Worm (Caenorhabditis elegans) whole organism, L4 larva: ENCODE measurements around the gene flp-19.

Experiments used
- D1046.2 ChIP-seq: fragments of 200-800 bp; sonication (Bioruptor generic); IDR thresholded peaks from 2 replicates; pipeline ENCODE4 v1.3.6; 2022; ENCODE audit warnings: missing genetic modification characterization, missing compliant biosample characterization
- F26F4.8 ChIP-seq: fragments of 200-800 bp; sonication (Bioruptor generic); conservative IDR thresholded peaks from 2 replicates; pipeline ENCODE4 v1.3.6; 2022; ENCODE audit warnings: missing genetic modification characterization, missing compliant biosample characterization
- F37D6.2 ChIP-seq: sonication (generic microtip); optimal IDR thresholded peaks from 2 replicates; lab custom pipeline; 2016; ENCODE audit warnings: mild to moderate bottlenecking, missing genetic modification characterization, missing compliant biosample characterization
- F49E8.2 ChIP-seq: sonication (generic microtip); optimal IDR thresholded peaks from 2 replicates; lab custom pipeline; 2016; ENCODE audit warnings: missing compliant biosample characterization, mild to moderate bottlenecking, missing genetic modification characterization, borderline replicate concordance
- Y75B8A.6 ChIP-seq: fragments of 200-800 bp; sonication (Bioruptor generic); IDR thresholded peaks from 2 replicates; pipeline ENCODE4 v1.3.6; 2022; ENCODE audit warnings: missing genetic modification reagents, missing genetic modification characterization, missing compliant biosample characterization
- aha-1 ChIP-seq: fragments of 150-350 bp; peaks from one replicate; lab custom pipeline; 2014; ENCODE audit warnings: missing biosample characterization, missing genetic modification characterization
- daf-8 ChIP-seq: fragments of 200-800 bp; sonication (Bioruptor generic); IDR thresholded peaks from 2 replicates; pipeline ENCODE4 v1.3.6; 2022; ENCODE audit warnings: missing genetic modification characterization, missing compliant biosample characterization
- dmd-6 ChIP-seq: fragments of 200-800 bp; sonication (Bioruptor generic); IDR thresholded peaks from 2 replicates; pipeline ENCODE4 v1.3.6; 2022; ENCODE audit warnings: missing genetic modification reagents, missing genetic modification characterization, missing compliant biosample characterization
- dve-1 ChIP-seq: sonication (generic microtip); optimal IDR thresholded peaks from 2 replicates; lab custom pipeline; 2017; ENCODE audit warnings: antibody characterized with exemption, mild to moderate bottlenecking, missing genetic modification characterization, missing compliant biosample characterization; ENCODE audit not compliant: insufficient read depth
- fos-1 ChIP-seq: fragments of 150-350 bp; optimal IDR thresholded peaks from 2 replicates; lab custom pipeline; 2014; ENCODE audit warnings: missing biosample characterization, missing genetic modification characterization
- hlh-11 ChIP-seq: fragments of 200-800 bp; sonication (Bioruptor generic); optimal IDR thresholded peaks from 2 replicates; lab custom pipeline; 2018; ENCODE audit warnings: mild to moderate bottlenecking, missing genetic modification characterization, missing compliant biosample characterization
- hlh-30 ChIP-seq: sonication (generic microtip); optimal IDR thresholded peaks from 2 replicates; lab custom pipeline; 2017; ENCODE audit warnings: antibody characterized with exemption, mild to moderate bottlenecking, missing genetic modification characterization, missing compliant biosample characterization; ENCODE audit not compliant: insufficient read depth
- lim-7 ChIP-seq: fragments of 200-800 bp; sonication (Bioruptor generic); IDR thresholded peaks from 2 replicates; pipeline ENCODE4 v1.3.6; 2022; ENCODE audit warnings: missing genetic modification characterization, missing compliant biosample characterization
- lin-29 ChIP-seq: fragments of 200-800 bp; sonication (Bioruptor generic); IDR thresholded peaks from 2 replicates; pipeline ENCODE4 v1.3.6; 2022; ENCODE audit warnings: missing genetic modification reagents, missing genetic modification characterization, missing compliant biosample characterization
- madf-9 ChIP-seq: fragments of 200-800 bp; sonication (Bioruptor generic); conservative IDR thresholded peaks from 2 replicates; pipeline ENCODE4 v1.3.6; 2022; ENCODE audit warnings: missing genetic modification reagents, missing genetic modification characterization, missing compliant biosample characterization
- mes-2 ChIP-seq: sonication (generic microtip); optimal IDR thresholded peaks from 2 replicates; lab custom pipeline; 2016; ENCODE audit warnings: missing genotype, mild to moderate bottlenecking, missing genetic modification characterization, missing compliant biosample characterization; ENCODE audit not compliant: poor library complexity, severe bottlenecking
- mxl-2 ChIP-seq: fragments of 200-800 bp; sonication (Bioruptor generic); conservative IDR thresholded peaks from 2 replicates; pipeline ENCODE4 v1.3.6; 2022; ENCODE audit warnings: missing genetic modification reagents, missing genetic modification characterization, missing compliant biosample characterization
- mxl-3 ChIP-seq: fragments of 200-800 bp; sonication (Bioruptor generic); optimal IDR thresholded peaks from 2 replicates; lab custom pipeline; 2018; ENCODE audit warnings: mild to moderate bottlenecking, missing genetic modification characterization, missing compliant biosample characterization
- nhr-111 ChIP-seq: fragments of 200-800 bp; sonication (Bioruptor generic); optimal IDR thresholded peaks from 2 replicates; lab custom pipeline; 2018; ENCODE audit warnings: mild to moderate bottlenecking, missing genetic modification characterization, missing compliant biosample characterization
- nhr-237 ChIP-seq: sonication (generic microtip); optimal IDR thresholded peaks from 2 replicates; lab custom pipeline; 2017; ENCODE audit warnings: missing biosample characterization, missing genetic modification characterization
- nhr-25 ChIP-seq: sonication (generic microtip); optimal IDR thresholded peaks from 2 replicates; lab custom pipeline; 2017; ENCODE audit warnings: missing genetic modification characterization, mild to moderate bottlenecking, missing compliant biosample characterization, antibody characterized with exemption, moderate library complexity, borderline replicate concordance; ENCODE audit not compliant: insufficient read depth
- nhr-42 ChIP-seq: fragments of 200-800 bp; sonication (Bioruptor generic); IDR thresholded peaks from 2 replicates; pipeline ENCODE4 v1.3.6; 2022; ENCODE audit warnings: missing genetic modification characterization, missing compliant biosample characterization
- nhr-48 ChIP-seq: sonication (generic microtip); optimal IDR thresholded peaks from 2 replicates; lab custom pipeline; 2016; ENCODE audit warnings: mild to moderate bottlenecking, missing genetic modification characterization, missing compliant biosample characterization
- php-3 ChIP-seq: fragments of 200-800 bp; sonication (Bioruptor generic); IDR thresholded peaks from 2 replicates; pipeline ENCODE4 v1.3.6; 2022; ENCODE audit warnings: missing genetic modification reagents, missing genetic modification characterization, missing compliant biosample characterization
- saeg-2 ChIP-seq: fragments of 200-800 bp; sonication (Bioruptor generic); IDR thresholded peaks from 2 replicates; pipeline ENCODE4 v1.3.6; 2022; ENCODE audit warnings: missing genetic modification reagents, missing genetic modification characterization, missing compliant biosample characterization
- sdz-12 ChIP-seq: fragments of 200-800 bp; sonication (Bioruptor generic); optimal IDR thresholded peaks from 2 replicates; lab custom pipeline; 2018; ENCODE audit warnings: mild to moderate bottlenecking, missing genetic modification characterization, missing compliant biosample characterization
- skn-1 ChIP-seq: fragments of 150-350 bp; optimal IDR thresholded peaks from 2 replicates; lab custom pipeline; 2014; ENCODE audit warnings: missing biosample characterization, missing genetic modification characterization
- tag-97 ChIP-seq: fragments of 200-800 bp; sonication (Bioruptor generic); IDR thresholded peaks from 2 replicates; pipeline ENCODE4 v1.3.6; 2022; ENCODE audit warnings: missing genetic modification characterization, missing compliant biosample characterization
- unc-62 ChIP-seq, 3 experiments: fragments of 150-350 bp in 1 of 3; sonication (generic microtip); optimal IDR thresholded peaks in 2 of 3; peaks in 1 of 3; 1 replicate in 1 of 3; 2 replicates in 2 of 3; lab custom pipeline; 2014 to 2017; ENCODE audit warnings: missing biosample characterization in 3 of 3, missing genetic modification characterization in 3 of 3, missing genetic modification reagents in 3 of 3, missing genotype in 1 of 3
- zfp-3 ChIP-seq: fragments of 200-800 bp; sonication (Bioruptor generic); conservative IDR thresholded peaks from 2 replicates; pipeline ENCODE4 v1.3.6; 2022; ENCODE audit warnings: missing genetic modification reagents, missing genetic modification characterization, missing compliant biosample characterization
- zip-2 ChIP-seq: fragments of 150-350 bp; optimal IDR thresholded peaks from 2 replicates; lab custom pipeline; 2014; ENCODE audit warnings: missing biosample characterization, missing genetic modification characterization

Gene flp-19

ce11 chrX:10576872-10577271 lies 27.6 kb upstream of the flp-19 start, which contains the start of gene nhx-5:
TSS of gene nhx-5 (plus strand) at chrX:10576953.
- TF ChIP-seq D1046.2 (GFP tag; lab: Robert Waterston, UW) = no peak
- peak; percentile 4 for TF ChIP-seq mes-2 (tag; lab: Kevin White, UChicago)
- peak; percentile 31 for TF ChIP-seq hlh-30 (tag; lab: Kevin White, UChicago)
- no peak for TF ChIP-seq sdz-12 (GFP tag; lab: Kevin White, UChicago)

ce11 chrX:10589465-10589864 lies 15.0 kb upstream of the flp-19 start, which contains the start of gene F57C7.4:
TSS of gene F57C7.4 (minus strand) at chrX:10589565.
- TF ChIP-seq sdz-12 (GFP tag; lab: Kevin White, UChicago) (no peak), nhr-237 (tag; lab: Kevin White, UChicago) (no peak), php-3 (GFP tag; lab: Robert Waterston, UW) (no peak), D1046.2 (GFP tag; lab: Robert Waterston, UW) (no peak), dve-1 (tag; lab: Kevin White, UChicago) (no peak), skn-1 (no peak), hlh-11 (tag; lab: Kevin White, UChicago) (no peak), zip-2 (tag; lab: Kevin White, UChicago) (no peak), nhr-42 (GFP tag; lab: Robert Waterston, UW) (no peak), Y75B8A.6 (GFP tag; lab: Robert Waterston, UW) (no peak), mxl-3 (GFP tag; lab: Kevin White, UChicago) (no peak), saeg-2 (GFP tag; lab: Robert Waterston, UW) (no peak), tag-97 (no peak)

ce11 chrX:10590772-10591171 lies 13.7 kb upstream of the flp-19 start:
- no peak for TF ChIP-seq F49E8.2 (tag; lab: Kevin White, UChicago)
- no peak for TF ChIP-seq nhr-42 (GFP tag; lab: Robert Waterston, UW)
- no peak for TF ChIP-seq nhr-111 (GFP tag; lab: Kevin White, UChicago)
- TF ChIP-seq lim-7 (GFP tag; lab: Robert Waterston, UW) = no peak
- TF ChIP-seq fos-1 (tag; lab: Kevin White, UChicago) = no peak
- no peak for TF ChIP-seq zfp-3 (GFP tag; lab: Robert Waterston, UW)
- TF ChIP-seq nhr-25 = no peak
- no peak for TF ChIP-seq daf-8 (GFP tag; lab: Robert Waterston, UW)
- TF ChIP-seq, all 104 proteins: peak for 0

DNA sequence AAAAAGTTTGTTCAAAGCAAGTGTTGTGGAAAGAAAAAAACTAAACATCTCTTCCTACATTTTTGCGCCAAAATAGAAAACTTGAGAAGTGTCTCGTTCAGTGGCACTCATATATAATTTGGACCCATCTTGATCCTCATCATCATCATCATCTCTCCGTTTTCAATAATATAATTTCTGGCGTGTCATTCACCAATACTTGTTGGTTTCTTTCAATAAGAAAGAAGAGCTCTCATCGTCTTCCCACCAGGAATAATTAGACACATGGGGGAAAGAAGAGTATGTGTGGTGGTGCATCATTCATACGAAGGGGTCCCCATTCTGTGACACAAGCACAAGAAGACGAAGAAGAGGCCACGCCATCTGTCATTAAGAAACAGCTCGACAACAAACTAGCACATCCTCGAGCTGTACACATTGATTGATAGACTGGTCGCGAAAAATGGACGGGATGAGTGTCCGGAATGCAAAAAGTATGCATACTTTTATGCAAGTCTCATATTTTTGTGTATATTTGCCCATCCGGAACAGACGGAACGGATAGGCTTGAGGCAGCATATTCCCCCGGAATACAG lies 13.2 kb upstream of the flp-19 start:
- TF ChIP-seq nhr-237 (tag; lab: Kevin White, UChicago) (no peak), F26F4.8 (GFP tag; lab: Robert Waterston, UW) (no peak), aha-1 (tag; lab: Kevin White, UChicago) (no peak), F37D6.2 (tag; lab: Kevin White, UChicago) (no peak), hlh-30 (tag; lab: Kevin White, UChicago) (no peak), nhr-48 (tag; lab: Kevin White, UChicago) (no peak), daf-8 (GFP tag; lab: Robert Waterston, UW) (no peak), php-3 (GFP tag; lab: Robert Waterston, UW) (0 out of 2 replicates have a peak, but pooled peaks have one; percentile 26), unc-62 (GFP tag; optimal IDR thresholded peaks at IDR 0.05 in 1 of 2; lab: Kevin White, UChicago) (peak in 1 of 2 experiments; percentile 41), unc-62 (tag; optimal IDR thresholded peaks at IDR 0.05; lab: Kevin White, UChicago) (no peak), madf-9 (GFP tag; lab: Robert Waterston, UW) (no peak), mxl-2 (GFP tag; lab: Robert Waterston, UW) (no peak), lin-29 (GFP tag; lab: Robert Waterston, UW) (no peak), dmd-6 (no peak)
